Fruit fly (Drosophila melanogaster) whole organism, wandering third instar larva: ENCODE measurements around the gene CG14624.

ENCODE experiments used
- CG32264 ChIP-seq: fragments of 200-800 bp; sonication (Bioruptor generic); optimal IDR thresholded peaks from 2 replicates; lab custom pipeline; 2016; ENCODE audit warnings: missing biosample characterization, missing genetic modification characterization
- Dfd ChIP-seq: fragments of >200 bp; optimal IDR thresholded peaks from 2 replicates; lab custom pipeline; 2017; ENCODE audit warnings: missing biosample characterization, missing genetic modification characterization
- HLH106 ChIP-seq: fragments of 200-800 bp; optimal IDR thresholded peaks from 3 replicates; lab custom pipeline; 2019; ENCODE audit warnings: missing biosample characterization, mild to moderate bottlenecking, missing genetic modification characterization, moderate library complexity
- Hr78 ChIP-seq: fragments of >200 bp; optimal IDR thresholded peaks from 2 replicates; lab custom pipeline; 2017; ENCODE audit warnings: missing biosample characterization, missing genetic modification characterization
- Hr83 ChIP-seq: fragments of 200-300 bp; sonication (Bioruptor generic); optimal IDR thresholded peaks from 2 replicates; lab custom pipeline; 2016; ENCODE audit warnings: missing biosample characterization, mild to moderate bottlenecking, missing genetic modification characterization, moderate library complexity; ENCODE audit not compliant: poor library complexity, severe bottlenecking
- Myc ChIP-seq: fragments of >200 bp; optimal IDR thresholded peaks from 2 replicates; lab custom pipeline; 2017
- N ChIP-seq: fragments of >200 bp; optimal IDR thresholded peaks from 2 replicates; lab custom pipeline; 2018; ENCODE audit warnings: missing biosample characterization, missing external identifiers, missing genetic modification characterization
- br ChIP-seq: fragments of 200-800 bp; sonication (Bioruptor generic); optimal IDR thresholded peaks from 2 replicates; lab custom pipeline; 2016; ENCODE audit warnings: missing biosample characterization, missing genetic modification characterization
- ey ChIP-seq: fragments of 200-800 bp; sonication (Bioruptor generic); optimal IDR thresholded peaks from 2 replicates; lab custom pipeline; 2016; ENCODE audit warnings: missing biosample characterization, missing genetic modification characterization
- fru ChIP-seq: fragments of 200-800 bp; sonication (Bioruptor generic); optimal IDR thresholded peaks from 3 replicates; lab custom pipeline; 2016; ENCODE audit warnings: missing biosample characterization, mild to moderate bottlenecking, missing genetic modification characterization
- psq ChIP-seq: fragments of 200-800 bp; sonication (Bioruptor generic); optimal IDR thresholded peaks from 3 replicates; lab custom pipeline; 2017; ENCODE audit warnings: missing biosample characterization, mild to moderate bottlenecking, missing genetic modification characterization, moderate library complexity
- sv ChIP-seq: fragments of 200-800 bp; sonication (Bioruptor generic); optimal IDR thresholded peaks from 3 replicates; lab custom pipeline; 2016; ENCODE audit warnings: missing biosample characterization, missing genetic modification characterization
- tai ChIP-seq: sonication (Bioruptor generic); optimal IDR thresholded peaks from 2 replicates; lab custom pipeline; 2016; ENCODE audit warnings: missing biosample characterization, missing genetic modification characterization

DNA sequence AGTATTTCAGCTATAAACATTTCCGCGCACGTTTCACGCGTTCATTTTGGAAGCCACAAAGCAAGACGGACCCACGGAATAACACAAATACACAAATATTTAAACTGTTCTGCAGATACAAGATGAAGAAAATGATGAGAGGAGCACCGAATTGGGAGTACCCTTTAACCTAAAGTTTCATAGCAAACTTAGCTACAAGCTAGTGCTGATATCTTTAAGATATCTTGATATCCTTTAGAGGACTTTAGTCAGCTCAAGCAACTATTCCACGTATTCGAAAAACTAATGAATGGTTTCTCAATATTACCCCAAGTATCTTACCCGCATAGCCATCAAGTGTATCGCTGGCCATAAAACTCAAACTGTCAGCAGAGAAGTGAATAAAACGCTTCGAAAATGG is 49.6 kb downstream of the CG14624 start:
- TF ChIP-seq psq (GFP tag; lab: Kevin White, UChicago): no peak
- TF ChIP-seq Hr83 (GFP tag; lab: Kevin White, UChicago): no peak
- no peak for TF ChIP-seq HLH106 (tag; lab: Kevin White, UChicago)
- no peak for TF ChIP-seq CG32264
- TF ChIP-seq fru (GFP tag; lab: Kevin White, UChicago): no peak
- TF ChIP-seq Hr78 (GFP tag; lab: Kevin White, UChicago): no peak
- TF ChIP-seq N (GFP tag; lab: Kevin White, UChicago): no peak
- no peak for TF ChIP-seq Dfd (GFP tag; lab: Kevin White, UChicago)
- no peak for TF ChIP-seq Myc (lab: Kevin White, UChicago)
- no peak for TF ChIP-seq br
- TF ChIP-seq sv (GFP tag; lab: Kevin White, UChicago): no peak
- TF ChIP-seq tai (GFP tag; lab: Kevin White, UChicago): no peak
- no peak for TF ChIP-seq ey (GFP tag; lab: Kevin White, UChicago)
